Worm (Caenorhabditis elegans) whole organism, young adult: ENCODE measurements around the gene atg-3.
A peak's percentile ranks its signal among the peaks of the same experiment; 100 is the strongest.

Experiments
- B0019.2 ChIP-seq: fragments of 200-800 bp; sonication (Bioruptor generic); conservative IDR thresholded peaks from 2 replicates; pipeline ENCODE4 v1.3.6; 2022; ENCODE audit warnings: missing genetic modification reagents, missing genetic modification characterization, missing compliant biosample characterization
- B0035.1 ChIP-seq: sonication (generic microtip); optimal IDR thresholded peaks from 2 replicates; lab custom pipeline; 2016; ENCODE audit warnings: missing genetic modification characterization, mild to moderate bottlenecking, missing compliant biosample characterization, missing genotype, missing genetic modification reagents
- B0261.1 ChIP-seq: sonication (generic microtip); optimal IDR thresholded peaks from 2 replicates; lab custom pipeline; 2016; ENCODE audit warnings: mild to moderate bottlenecking, missing genetic modification characterization, moderate library complexity, missing compliant biosample characterization
- B0336.3 ChIP-seq: fragments of 200-800 bp; sonication (Bioruptor generic); IDR thresholded peaks from 2 replicates; pipeline ENCODE4 v1.3.6; 2022; ENCODE audit warnings: missing genetic modification characterization, missing compliant biosample characterization
- D2030.7 ChIP-seq: fragments of 200-800 bp; sonication (Bioruptor generic); IDR thresholded peaks from 2 replicates; pipeline ENCODE4 v1.3.6; 2022; ENCODE audit warnings: missing genetic modification reagents, missing genetic modification characterization, missing compliant biosample characterization
- F33H1.4 ChIP-seq: fragments of 200-800 bp; sonication (Bioruptor generic); IDR thresholded peaks from 2 replicates; pipeline ENCODE4 v1.3.6; 2022; ENCODE audit warnings: missing genetic modification reagents, missing genetic modification characterization, missing compliant biosample characterization
- F55B11.4 ChIP-seq: sonication (generic microtip); optimal IDR thresholded peaks from 2 replicates; lab custom pipeline; 2016; ENCODE audit warnings: missing compliant biosample characterization, missing genetic modification characterization, borderline replicate concordance; ENCODE audit not compliant: insufficient read depth
- Y53F4B.3 ChIP-seq: fragments of 200-800 bp; sonication (Bioruptor generic); IDR thresholded peaks from 2 replicates; pipeline ENCODE4 v1.3.6; 2022; ENCODE audit warnings: missing genetic modification reagents, missing genetic modification characterization, missing compliant biosample characterization
- Y53G8AR.9 ChIP-seq: fragments of 200-800 bp; sonication (Bioruptor generic); conservative IDR thresholded peaks from 2 replicates; pipeline ENCODE4 v1.3.6; 2022; ENCODE audit warnings: missing genetic modification reagents, missing genetic modification characterization, missing compliant biosample characterization
- ZK185.1 ChIP-seq: sonication (generic microtip); optimal IDR thresholded peaks from 2 replicates; lab custom pipeline; 2016; ENCODE audit warnings: mild to moderate bottlenecking, missing genetic modification characterization, missing compliant biosample characterization; ENCODE audit not compliant: poor library complexity, severe bottlenecking
- bed-1 ChIP-seq: fragments of 200-800 bp; sonication (Bioruptor generic); IDR thresholded peaks from 2 replicates; pipeline ENCODE4 v1.3.6; 2022; ENCODE audit warnings: missing genetic modification reagents, missing genetic modification characterization, missing compliant biosample characterization
- cebp-2 ChIP-seq: fragments of 200-800 bp; sonication (Bioruptor generic); IDR thresholded peaks from 2 replicates; pipeline ENCODE4 v1.3.6; 2022; ENCODE audit warnings: missing genetic modification characterization, missing compliant biosample characterization
- ceh-27 ChIP-seq: fragments of 200-800 bp; sonication (Bioruptor generic); optimal IDR thresholded peaks from 2 replicates; lab custom pipeline; 2018; ENCODE audit warnings: mild to moderate bottlenecking, missing genetic modification characterization, moderate library complexity, missing compliant biosample characterization
- ceh-40 ChIP-seq: fragments of 200-800 bp; sonication (Bioruptor generic); IDR thresholded peaks from 2 replicates; pipeline ENCODE4 v1.3.6; 2022; ENCODE audit warnings: missing genetic modification characterization, missing compliant biosample characterization
- ceh-79 ChIP-seq: sonication (generic microtip); optimal IDR thresholded peaks from 2 replicates; lab custom pipeline; 2017; ENCODE audit warnings: mild to moderate bottlenecking, missing genetic modification characterization, missing compliant biosample characterization
- chd-7 ChIP-seq: sonication (generic microtip); optimal IDR thresholded peaks from 2 replicates; lab custom pipeline; 2016; ENCODE audit warnings: mild to moderate bottlenecking, missing genetic modification characterization, moderate library complexity, missing compliant biosample characterization
- dox-1 ChIP-seq: fragments of 200-800 bp; sonication (Bioruptor generic); IDR thresholded peaks from 2 replicates; pipeline ENCODE4 v1.3.6; 2022; ENCODE audit warnings: missing genetic modification reagents, missing genetic modification characterization, missing compliant biosample characterization
- dpff-1 ChIP-seq: sonication (generic microtip); optimal IDR thresholded peaks from 2 replicates; lab custom pipeline; 2017; ENCODE audit warnings: mild to moderate bottlenecking, missing genetic modification characterization, missing compliant biosample characterization
- egl-44 ChIP-seq: fragments of 200-800 bp; sonication (Bioruptor generic); IDR thresholded peaks from 2 replicates; pipeline ENCODE4 v1.3.6; 2022; ENCODE audit warnings: missing genetic modification reagents, missing genetic modification characterization, missing compliant biosample characterization
- ekl-4 ChIP-seq: fragments of 200-800 bp; sonication (Bioruptor generic); IDR thresholded peaks from 2 replicates; pipeline ENCODE4 v1.3.6; 2022; ENCODE audit warnings: missing genetic modification reagents, missing genetic modification characterization, missing compliant biosample characterization
- gei-17 ChIP-seq: fragments of 200-800 bp; sonication (Bioruptor generic); optimal IDR thresholded peaks from 2 replicates; lab custom pipeline; 2018; ENCODE audit warnings: mild to moderate bottlenecking, missing genetic modification characterization, missing compliant biosample characterization
- hmg-20 ChIP-seq: fragments of 200-800 bp; sonication (Bioruptor generic); IDR thresholded peaks from 2 replicates; pipeline ENCODE4 v1.3.6; 2022; ENCODE audit warnings: missing genetic modification reagents, missing genetic modification characterization, missing compliant biosample characterization
- hrde-1 ChIP-seq: sonication (generic microtip); optimal IDR thresholded peaks from 2 replicates; lab custom pipeline; 2016; ENCODE audit warnings: missing genetic modification characterization, mild to moderate bottlenecking, missing compliant biosample characterization, moderate library complexity, missing genotype, missing genetic modification reagents, borderline replicate concordance
- hsf-1 ChIP-seq: fragments of 200-800 bp; sonication (Bioruptor generic); IDR thresholded peaks from 2 replicates; pipeline ENCODE4 v1.3.6; 2022; ENCODE audit warnings: missing genetic modification reagents, missing genetic modification characterization, missing compliant biosample characterization
- let-526 ChIP-seq: fragments of 200-800 bp; sonication (Bioruptor generic); IDR thresholded peaks from 2 replicates; pipeline ENCODE4 v1.3.6; 2022; ENCODE audit warnings: missing genetic modification reagents, missing genetic modification characterization, missing compliant biosample characterization
- lin-26 ChIP-seq: fragments of 200-800 bp; sonication (Bioruptor generic); IDR thresholded peaks from 2 replicates; pipeline ENCODE4 v1.3.6; 2022; ENCODE audit warnings: missing genetic modification reagents, missing genetic modification characterization, missing compliant biosample characterization
- lin-40 ChIP-seq: sonication (generic microtip); optimal IDR thresholded peaks from 2 replicates; lab custom pipeline; 2016; ENCODE audit warnings: missing genetic modification characterization, mild to moderate bottlenecking, missing compliant biosample characterization, missing genotype, missing genetic modification reagents
- lin-54 ChIP-seq: fragments of 200-800 bp; sonication (Bioruptor generic); optimal IDR thresholded peaks from 2 replicates; lab custom pipeline; 2018; ENCODE audit warnings: mild to moderate bottlenecking, missing genetic modification characterization, missing compliant biosample characterization
- lsl-1 ChIP-seq: fragments of 200-800 bp; sonication (Bioruptor generic); optimal IDR thresholded peaks from 2 replicates; lab custom pipeline; 2018; ENCODE audit warnings: mild to moderate bottlenecking, missing genetic modification characterization, moderate library complexity, missing compliant biosample characterization
- madf-3 ChIP-seq: fragments of 200-800 bp; sonication (Bioruptor generic); IDR thresholded peaks from 2 replicates; pipeline ENCODE4 v1.3.6; 2022; ENCODE audit warnings: missing genetic modification reagents, missing genetic modification characterization, missing compliant biosample characterization
- madf-6 ChIP-seq: fragments of 200-800 bp; sonication (Bioruptor generic); IDR thresholded peaks from 2 replicates; pipeline ENCODE4 v1.3.6; 2022; ENCODE audit warnings: missing genetic modification reagents, missing genetic modification characterization, missing compliant biosample characterization
- mcd-1 ChIP-seq: fragments of 200-800 bp; sonication (Bioruptor generic); IDR thresholded peaks from 2 replicates; pipeline ENCODE4 v1.3.6; 2022; ENCODE audit warnings: missing genetic modification reagents, missing genetic modification characterization, missing compliant biosample characterization
- mes-4 ChIP-seq: sonication (generic microtip); optimal IDR thresholded peaks from 2 replicates; lab custom pipeline; 2016; ENCODE audit warnings: missing genotype, missing genetic modification characterization, missing compliant biosample characterization
- mxl-1 ChIP-seq: sonication (generic microtip); optimal IDR thresholded peaks from 2 replicates; lab custom pipeline; 2016; ENCODE audit warnings: missing genetic modification characterization, missing compliant biosample characterization
- nfya-2 ChIP-seq: fragments of 200-800 bp; sonication (Bioruptor generic); IDR thresholded peaks from 2 replicates; pipeline ENCODE4 v1.3.6; 2022; ENCODE audit warnings: missing genetic modification reagents, missing genetic modification characterization, missing compliant biosample characterization
- nhr-120 ChIP-seq: fragments of 200-800 bp; sonication (Bioruptor generic); IDR thresholded peaks from 2 replicates; pipeline ENCODE4 v1.3.6; 2022; ENCODE audit warnings: missing genetic modification characterization, missing compliant biosample characterization
- nhr-179 ChIP-seq: sonication (generic microtip); optimal IDR thresholded peaks from 2 replicates; lab custom pipeline; 2016; ENCODE audit warnings: mild to moderate bottlenecking, missing genetic modification characterization, missing compliant biosample characterization
- rpc-1 ChIP-seq, 2 experiments: fragments of 150-350 bp in 1 of 2; sonication (generic microtip) in 1 of 2; optimal IDR thresholded peaks; 2 replicates each; lab custom pipeline; 2014 to 2018; ENCODE audit warnings: missing biosample characterization in 1 of 2, missing genetic modification characterization in 1 of 2, missing genetic modification reagents in 1 of 2, missing genotype in 1 of 2
- snpc-1.3 ChIP-seq: sonication (generic microtip); optimal IDR thresholded peaks from 2 replicates; lab custom pipeline; 2017; ENCODE audit warnings: missing genetic modification characterization, mild to moderate bottlenecking, missing compliant biosample characterization, antibody characterized with exemption, moderate library complexity, missing genotype, missing genetic modification reagents; ENCODE audit not compliant: insufficient read depth
- snpc-4 ChIP-seq, 5 experiments: fragments of 150-350 bp in 1 of 5; sonication (generic microtip) in 4 of 5; optimal IDR thresholded peaks; 2 replicates each; lab custom pipeline; 2014 to 2018; ENCODE audit warnings: missing genetic modification characterization in 5 of 5, missing biosample characterization in 3 of 5, antibody characterized with exemption in 2 of 5, mild to moderate bottlenecking in 2 of 5, missing compliant biosample characterization in 2 of 5, missing genotype in 2 of 5, moderate library complexity in 2 of 5, missing genetic modification reagents in 1 of 5
- tbx-9 ChIP-seq: sonication (generic microtip); optimal IDR thresholded peaks from 2 replicates; lab custom pipeline; 2016; ENCODE audit warnings: borderline replicate concordance, missing genetic modification characterization, inconsistent platforms, missing compliant biosample characterization
- unc-62 ChIP-seq: fragments of 150-350 bp; optimal IDR thresholded peaks from 2 replicates; lab custom pipeline; 2014; ENCODE audit warnings: missing biosample characterization, missing genetic modification reagents, missing genetic modification characterization
- ztf-26 ChIP-seq: sonication (generic microtip); optimal IDR thresholded peaks from 2 replicates; lab custom pipeline; 2017; ENCODE audit warnings: missing genetic modification characterization, missing compliant biosample characterization
- ztf-3 ChIP-seq: fragments of 200-800 bp; sonication (Bioruptor generic); optimal IDR thresholded peaks from 2 replicates; lab custom pipeline; 2018; ENCODE audit warnings: mild to moderate bottlenecking, missing genetic modification characterization, missing compliant biosample characterization

Gene atg-3

DNA sequence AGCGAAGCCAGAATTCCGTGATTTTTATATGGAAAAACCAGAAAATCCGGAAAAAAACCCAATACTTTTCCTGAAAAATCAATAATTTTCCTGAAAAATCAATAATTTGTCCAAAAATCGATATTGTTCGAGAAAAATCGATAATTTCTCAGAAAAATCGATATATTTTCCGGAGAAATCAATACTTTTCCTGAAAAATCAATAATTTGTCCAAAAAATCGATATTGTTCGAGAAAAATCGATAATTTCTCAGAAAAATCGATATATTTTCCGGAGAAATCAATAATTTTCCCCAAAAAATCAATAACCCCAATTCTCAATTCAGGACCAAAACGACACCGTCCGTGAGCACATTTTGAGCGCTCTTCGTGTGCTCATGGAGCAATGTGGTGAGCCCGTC lies 9.9 kb upstream of the atg-3 start:
- TF ChIP-seq bed-1 (GFP tag; lab: Robert Waterston, UW), result no peak
- no peak for TF ChIP-seq madf-6 (GFP tag; lab: Robert Waterston, UW)
- no peak for TF ChIP-seq nhr-179 (tag; lab: Kevin White, UChicago)
- TF ChIP-seq D2030.7, result no peak
- TF ChIP-seq cebp-2 (GFP tag; lab: Robert Waterston, UW), result no peak

DNA sequence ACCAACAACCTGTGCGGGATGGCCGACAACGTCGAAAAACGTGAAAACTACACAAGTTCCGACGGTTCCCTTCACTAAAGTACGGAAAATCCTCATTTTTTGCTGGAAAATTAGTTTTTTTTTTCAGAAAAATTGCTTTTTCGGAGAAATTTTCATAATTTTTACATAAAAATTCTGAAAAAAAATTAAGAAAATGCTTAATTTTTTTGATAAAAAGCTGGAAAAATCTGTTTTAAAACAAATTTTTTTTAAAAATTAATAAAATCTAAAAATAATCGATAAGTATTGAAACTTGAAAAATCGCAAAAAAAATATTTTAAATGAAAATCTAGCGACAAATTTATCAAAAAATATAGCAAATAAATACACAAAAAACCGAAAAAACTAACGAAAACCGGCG lies 4.6 kb upstream of the atg-3 start, which contains the start of gene immp-2:
Gene immp-2 (minus strand): TSS at position 101 of the 400 bp plus-strand sequence.
- TF ChIP-seq ztf-3 (GFP tag; lab: Kevin White, UChicago) (no peak), ceh-40 (GFP tag; lab: Robert Waterston, UW) (no peak), F55B11.4 (no peak), B0336.3 (GFP tag; lab: Robert Waterston, UW) (no peak), B0019.2 (GFP tag; lab: Robert Waterston, UW) (no peak), rpc-1 (optimal IDR thresholded peaks at IDR 0.05; lab: Kevin White, UChicago) (no peak), rpc-1 (tag; optimal IDR thresholded peaks at IDR 0.05; lab: Kevin White, UChicago) (no peak), madf-3 (GFP tag; lab: Robert Waterston, UW) (no peak), F33H1.4 (GFP tag; lab: Robert Waterston, UW) (no peak), mcd-1 (no peak)

DNA sequence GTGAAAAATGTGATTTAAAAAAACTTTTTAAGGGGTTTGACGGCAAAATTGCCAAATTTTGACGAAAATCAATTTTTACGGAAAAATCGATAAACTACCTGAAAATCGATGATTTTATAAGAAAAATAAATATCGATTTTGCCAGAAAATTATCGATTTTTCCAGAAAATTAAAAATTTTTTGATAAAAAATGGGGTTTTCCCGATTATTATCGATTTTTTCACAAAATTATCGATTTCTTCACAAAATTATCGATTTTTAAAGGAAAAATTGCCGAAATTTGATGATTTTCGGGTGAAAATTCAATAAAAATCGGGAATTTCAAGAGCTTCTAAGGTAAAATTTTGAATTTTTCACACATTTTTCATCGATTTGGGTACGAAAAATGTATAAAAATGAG lies 3.6 kb upstream of the atg-3 start:
- TF ChIP-seq ztf-3 (GFP tag; lab: Kevin White, UChicago), result no peak
- TF ChIP-seq hrde-1, result no peak
- no peak for TF ChIP-seq lin-40
- TF ChIP-seq B0261.1 (tag; lab: Kevin White, UChicago), result no peak
- TF ChIP-seq egl-44 (GFP tag; lab: Robert Waterston, UW), result no peak
- TF ChIP-seq gei-17 (GFP tag; lab: Kevin White, UChicago), result no peak
- no peak for TF ChIP-seq hmg-20 (GFP tag; lab: Robert Waterston, UW)
- TF ChIP-seq ztf-26 (tag; lab: Kevin White, UChicago), result no peak
- TF ChIP-seq ceh-79 (tag; lab: Kevin White, UChicago), result no peak
- no peak for TF ChIP-seq let-526 (GFP tag; lab: Robert Waterston, UW)
- no peak for TF ChIP-seq mcd-1
- no peak for TF ChIP-seq lin-54
- TF ChIP-seq dpff-1, result no peak
- no peak for TF ChIP-seq madf-3 (GFP tag; lab: Robert Waterston, UW)
- TF ChIP-seq dox-1 (GFP tag; lab: Robert Waterston, UW), result no peak
- TF ChIP-seq, all 124 proteins: peak for 0

ce11 chrIV:1009546-1009945 lies 766 bp upstream of the atg-3 start, which contains the start of gene Y55F3AM.9:
Gene Y55F3AM.9 (minus strand): TSS chrIV:1009734.
- TF ChIP-seq chd-7 (tag; lab: Kevin White, UChicago) (no peak), mes-4 (tag; lab: Kevin White, UChicago) (no peak), lin-26 (GFP tag; lab: Robert Waterston, UW) (no peak), snpc-4 (GFP tag; optimal IDR thresholded peaks at IDR 0.05; lab: Kevin White, UChicago) (no peak), snpc-4 (tag; optimal IDR thresholded peaks at IDR 0.05; lab: Kevin White, UChicago) (no peak), tbx-9 (tag; lab: Kevin White, UChicago) (no peak), Y53G8AR.9 (GFP tag; lab: Robert Waterston, UW) (no peak), nhr-120 (GFP tag; lab: Robert Waterston, UW) (no peak), dox-1 (GFP tag; lab: Robert Waterston, UW) (0 out of 2 replicates have a peak, but pooled peaks have one; percentile 39), mxl-1 (no peak), ZK185.1 (tag; lab: Kevin White, UChicago) (no peak), lin-54 (peak; percentile 7), ceh-27 (no peak), lin-40 (peak; percentile 24), unc-62 (no peak), nfya-2 (no peak), Y53F4B.3 (no peak), snpc-1.3 (tag; lab: Kevin White, UChicago) (no peak), ekl-4 (no peak), B0035.1 (tag; lab: Kevin White, UChicago) (no peak), hsf-1 (GFP tag; lab: Robert Waterston, UW) (no peak), B0336.3 (GFP tag; lab: Robert Waterston, UW) (no peak), lsl-1 (GFP tag; lab: Kevin White, UChicago) (peak; percentile 41)
